Worm (Caenorhabditis elegans) whole organism, L4 larva: ENCODE measurements around the gene F17C11.11.
A peak's percentile ranks its signal among the peaks of the same experiment; 100 is the strongest.

Experiments
- D1046.2 ChIP-seq: fragments of 200-800 bp; sonication (Bioruptor generic); IDR thresholded peaks from 2 replicates; pipeline ENCODE4 v1.3.6; 2022; ENCODE audit warnings: missing genetic modification characterization, missing compliant biosample characterization
- T20F7.1 ChIP-seq: fragments of 200-800 bp; sonication (Bioruptor generic); optimal IDR thresholded peaks from 2 replicates; lab custom pipeline; 2018; ENCODE audit warnings: mild to moderate bottlenecking, missing genetic modification characterization, missing compliant biosample characterization
- Y5F2A.4 ChIP-seq: fragments of 200-800 bp; sonication (Bioruptor generic); optimal IDR thresholded peaks from 2 replicates; lab custom pipeline; 2018; ENCODE audit warnings: mild to moderate bottlenecking, missing genetic modification characterization, missing compliant biosample characterization
- aha-1 ChIP-seq: fragments of 150-350 bp; peaks from one replicate; lab custom pipeline; 2014; ENCODE audit warnings: missing biosample characterization, missing genetic modification characterization
- aly-2 ChIP-seq: sonication (generic microtip); optimal IDR thresholded peaks from 2 replicates; lab custom pipeline; 2018; ENCODE audit warnings: missing biosample characterization, missing genetic modification characterization
- ama-1 ChIP-seq: fragments of 150-350 bp; optimal IDR thresholded peaks from 2 replicates; lab custom pipeline; 2014; ENCODE audit warnings: inconsistent platforms, mixed read lengths
- arid-1 ChIP-seq: fragments of 200-800 bp; sonication (Bioruptor generic); conservative IDR thresholded peaks from 2 replicates; pipeline ENCODE4 v1.3.6; 2022; ENCODE audit warnings: missing genetic modification reagents, missing genetic modification characterization, missing compliant biosample characterization
- ceh-28 ChIP-seq: fragments of 150-350 bp; optimal IDR thresholded peaks from 2 replicates; lab custom pipeline; 2014; ENCODE audit warnings: missing biosample characterization, missing genetic modification reagents, missing genetic modification characterization
- ceh-44 ChIP-seq: fragments of 200-800 bp; sonication (Bioruptor generic); IDR thresholded peaks from 2 replicates; pipeline ENCODE4 v1.3.6; 2022; ENCODE audit warnings: missing genetic modification reagents, missing genetic modification characterization, missing compliant biosample characterization
- ces-1 ChIP-seq: fragments of 150-350 bp; sonication (generic microtip); optimal IDR thresholded peaks from 4 replicates; lab custom pipeline; 2014; ENCODE audit warnings: missing biosample characterization, missing genetic modification reagents, missing genetic modification characterization
- daf-16 ChIP-seq, 3 experiments: sonication (generic microtip); optimal IDR thresholded peaks; 2 replicates each; lab custom pipeline; 2016 to 2017; ENCODE audit warnings: missing genetic modification characterization in 3 of 3, missing genetic modification reagents in 3 of 3, mild to moderate bottlenecking in 2 of 3, missing compliant biosample characterization in 2 of 3, missing biosample characterization in 1 of 3, moderate library complexity in 1 of 3
- dve-1 ChIP-seq: sonication (generic microtip); optimal IDR thresholded peaks from 2 replicates; lab custom pipeline; 2017; ENCODE audit warnings: antibody characterized with exemption, mild to moderate bottlenecking, missing genetic modification characterization, missing compliant biosample characterization; ENCODE audit not compliant: insufficient read depth
- egl-27 ChIP-seq: sonication (generic microtip); optimal IDR thresholded peaks from 3 replicates; lab custom pipeline; 2017; ENCODE audit warnings: missing biosample characterization, missing genetic modification reagents, missing genetic modification characterization
- egl-43 ChIP-seq: fragments of 200-800 bp; sonication (Bioruptor generic); IDR thresholded peaks from 2 replicates; pipeline ENCODE4 v1.3.6; 2022; ENCODE audit warnings: missing genetic modification reagents, missing genetic modification characterization, missing compliant biosample characterization
- fos-1 ChIP-seq: fragments of 150-350 bp; optimal IDR thresholded peaks from 2 replicates; lab custom pipeline; 2014; ENCODE audit warnings: missing biosample characterization, missing genetic modification characterization
- hif-1 ChIP-seq, 2 experiments: sonication (generic microtip); optimal IDR thresholded peaks; 2 replicates each; lab custom pipeline; 2016 to 2017; ENCODE audit warnings: missing compliant biosample characterization in 2 of 2, missing genetic modification characterization in 2 of 2, missing genetic modification reagents in 2 of 2, missing genotype in 2 of 2, mild to moderate bottlenecking in 1 of 2
- hlh-11 ChIP-seq: fragments of 200-800 bp; sonication (Bioruptor generic); optimal IDR thresholded peaks from 2 replicates; lab custom pipeline; 2018; ENCODE audit warnings: mild to moderate bottlenecking, missing genetic modification characterization, missing compliant biosample characterization
- hlh-30 ChIP-seq: sonication (generic microtip); optimal IDR thresholded peaks from 2 replicates; lab custom pipeline; 2017; ENCODE audit warnings: antibody characterized with exemption, mild to moderate bottlenecking, missing genetic modification characterization, missing compliant biosample characterization; ENCODE audit not compliant: insufficient read depth
- hmg-1.1 ChIP-seq: fragments of 200-800 bp; sonication (Bioruptor generic); IDR thresholded peaks from 2 replicates; pipeline ENCODE4 v1.3.6; 2022; ENCODE audit warnings: missing genetic modification reagents, missing genetic modification characterization, missing compliant biosample characterization
- lim-7 ChIP-seq: fragments of 200-800 bp; sonication (Bioruptor generic); IDR thresholded peaks from 2 replicates; pipeline ENCODE4 v1.3.6; 2022; ENCODE audit warnings: missing genetic modification characterization, missing compliant biosample characterization
- lin-1 ChIP-seq: fragments of 200-800 bp; sonication (Bioruptor generic); IDR thresholded peaks from 2 replicates; pipeline ENCODE4 v1.3.6; 2022; ENCODE audit warnings: missing genetic modification reagents, missing genetic modification characterization, missing compliant biosample characterization
- lin-15B ChIP-seq: fragments of 150-350 bp; sonication (generic microtip); optimal IDR thresholded peaks from 3 replicates; lab custom pipeline; 2014; ENCODE audit warnings: missing biosample characterization, missing genetic modification characterization
- lin-29 ChIP-seq: fragments of 200-800 bp; sonication (Bioruptor generic); IDR thresholded peaks from 2 replicates; pipeline ENCODE4 v1.3.6; 2022; ENCODE audit warnings: missing genetic modification reagents, missing genetic modification characterization, missing compliant biosample characterization
- lin-38 ChIP-seq: fragments of 200-800 bp; sonication (Bioruptor generic); IDR thresholded peaks from 2 replicates; pipeline ENCODE4 v1.3.6; 2022; ENCODE audit warnings: missing genetic modification reagents, missing genetic modification characterization, missing compliant biosample characterization
- lir-3 ChIP-seq: sonication (generic microtip); optimal IDR thresholded peaks from 2 replicates; lab custom pipeline; 2016; ENCODE audit warnings: mild to moderate bottlenecking, missing genetic modification characterization, missing compliant biosample characterization
- lsy-2 ChIP-seq, 2 experiments: fragments of 150-350 bp in 1 of 2; sonication (generic microtip) in 1 of 2; optimal IDR thresholded peaks; 2 replicates each; lab custom pipeline; 2014 to 2017; ENCODE audit warnings: missing biosample characterization in 2 of 2, missing genetic modification characterization in 2 of 2
- mdt-29 ChIP-seq: fragments of 200-800 bp; sonication (Bioruptor generic); IDR thresholded peaks from 2 replicates; pipeline ENCODE4 v1.3.6; 2022; ENCODE audit warnings: missing genetic modification reagents, missing genetic modification characterization, missing compliant biosample characterization
- mep-1 ChIP-seq: fragments of 150-350 bp; sonication (generic microtip); optimal IDR thresholded peaks from 3 replicates; lab custom pipeline; 2014; ENCODE audit warnings: missing biosample characterization, missing genetic modification characterization
- mxl-2 ChIP-seq: fragments of 200-800 bp; sonication (Bioruptor generic); conservative IDR thresholded peaks from 2 replicates; pipeline ENCODE4 v1.3.6; 2022; ENCODE audit warnings: missing genetic modification reagents, missing genetic modification characterization, missing compliant biosample characterization
- nhr-10 ChIP-seq: fragments of 150-350 bp; optimal IDR thresholded peaks from 2 replicates; lab custom pipeline; 2014; ENCODE audit warnings: missing biosample characterization, missing genetic modification characterization
- nhr-102 ChIP-seq: sonication (generic microtip); optimal IDR thresholded peaks from 2 replicates; lab custom pipeline; 2016; ENCODE audit warnings: mild to moderate bottlenecking, missing genetic modification characterization, moderate library complexity, missing compliant biosample characterization
- nhr-11 ChIP-seq: fragments of 150-350 bp; optimal IDR thresholded peaks from 2 replicates; lab custom pipeline; 2014; ENCODE audit warnings: missing biosample characterization, missing genetic modification characterization
- nhr-25 ChIP-seq: sonication (generic microtip); optimal IDR thresholded peaks from 2 replicates; lab custom pipeline; 2017; ENCODE audit warnings: missing genetic modification characterization, mild to moderate bottlenecking, missing compliant biosample characterization, antibody characterized with exemption, moderate library complexity, borderline replicate concordance; ENCODE audit not compliant: insufficient read depth
- nhr-41 ChIP-seq: fragments of 200-800 bp; sonication (Bioruptor generic); IDR thresholded peaks from 2 replicates; pipeline ENCODE4 v1.3.6; 2022; ENCODE audit warnings: missing genetic modification reagents, missing genetic modification characterization, missing compliant biosample characterization
- nhr-42 ChIP-seq: fragments of 200-800 bp; sonication (Bioruptor generic); IDR thresholded peaks from 2 replicates; pipeline ENCODE4 v1.3.6; 2022; ENCODE audit warnings: missing genetic modification characterization, missing compliant biosample characterization
- nhr-48 ChIP-seq: sonication (generic microtip); optimal IDR thresholded peaks from 2 replicates; lab custom pipeline; 2016; ENCODE audit warnings: mild to moderate bottlenecking, missing genetic modification characterization, missing compliant biosample characterization
- nhr-77 ChIP-seq: fragments of 150-350 bp; optimal IDR thresholded peaks from 2 replicates; lab custom pipeline; 2014; ENCODE audit warnings: missing biosample characterization, missing genetic modification characterization
- saeg-2 ChIP-seq: fragments of 200-800 bp; sonication (Bioruptor generic); IDR thresholded peaks from 2 replicates; pipeline ENCODE4 v1.3.6; 2022; ENCODE audit warnings: missing genetic modification reagents, missing genetic modification characterization, missing compliant biosample characterization
- sdz-12 ChIP-seq: fragments of 200-800 bp; sonication (Bioruptor generic); optimal IDR thresholded peaks from 2 replicates; lab custom pipeline; 2018; ENCODE audit warnings: mild to moderate bottlenecking, missing genetic modification characterization, missing compliant biosample characterization
- skn-1 ChIP-seq: fragments of 150-350 bp; optimal IDR thresholded peaks from 2 replicates; lab custom pipeline; 2014; ENCODE audit warnings: missing biosample characterization, missing genetic modification characterization
- tra-1 ChIP-seq: fragments of 200-800 bp; sonication (Bioruptor generic); IDR thresholded peaks from 2 replicates; pipeline ENCODE4 v1.3.6; 2022; ENCODE audit warnings: missing genetic modification reagents, missing genetic modification characterization, missing compliant biosample characterization
- unc-62 ChIP-seq, 3 experiments: fragments of 150-350 bp in 1 of 3; sonication (generic microtip); optimal IDR thresholded peaks in 2 of 3; peaks in 1 of 3; 1 replicate in 1 of 3; 2 replicates in 2 of 3; lab custom pipeline; 2014 to 2017; ENCODE audit warnings: missing biosample characterization in 3 of 3, missing genetic modification characterization in 3 of 3, missing genetic modification reagents in 3 of 3, missing genotype in 1 of 3
- zfp-3 ChIP-seq: fragments of 200-800 bp; sonication (Bioruptor generic); conservative IDR thresholded peaks from 2 replicates; pipeline ENCODE4 v1.3.6; 2022; ENCODE audit warnings: missing genetic modification reagents, missing genetic modification characterization, missing compliant biosample characterization

F17C11.11 gene

DNA sequence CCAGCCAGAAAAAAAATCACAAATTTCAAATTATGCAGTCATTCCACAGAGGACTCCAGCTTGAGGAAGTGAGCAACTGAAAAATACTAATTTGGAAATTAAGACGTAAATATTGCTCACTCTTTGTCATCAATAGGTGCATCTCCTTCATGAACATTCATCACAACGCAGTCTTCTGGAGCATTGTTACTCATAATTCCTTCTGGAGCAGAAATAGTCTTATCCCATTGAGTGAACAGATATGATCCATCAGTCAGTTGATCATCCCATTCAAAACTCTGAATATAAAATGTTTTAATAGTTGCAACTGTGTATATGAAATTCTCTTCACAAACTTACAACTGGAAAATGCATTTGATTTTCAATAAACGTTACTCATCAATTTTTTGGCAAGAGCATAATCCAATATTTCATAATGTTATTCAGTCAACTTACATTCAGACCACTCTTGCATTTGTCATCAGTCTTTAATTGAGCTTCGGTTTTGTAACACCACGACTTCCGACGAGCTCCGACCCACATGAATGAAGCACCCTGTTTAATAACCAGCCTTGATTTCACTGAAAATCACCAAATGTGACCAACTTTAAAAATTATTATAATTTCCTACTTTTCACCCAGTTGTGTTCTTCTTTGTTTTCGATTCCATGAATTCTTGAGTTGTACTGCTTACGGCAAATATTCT, 15.0 kb upstream of the F17C11.11 start:
- TF ChIP-seq mxl-2 (GFP tag; lab: Robert Waterston, UW), result no peak
- no peak for TF ChIP-seq lin-29
- no peak for TF ChIP-seq nhr-41 (GFP tag; lab: Robert Waterston, UW)
- no peak for TF ChIP-seq egl-43 (GFP tag; lab: Robert Waterston, UW)
- TF ChIP-seq arid-1 (GFP tag; lab: Robert Waterston, UW), result no peak
- peak; percentile 95 for TF ChIP-seq zfp-3 (GFP tag; lab: Robert Waterston, UW)
- TF ChIP-seq hmg-1.1 (GFP tag; lab: Robert Waterston, UW), result peak; percentile 43; the same call in 1 of the 2 replicates
- no peak for TF ChIP-seq nhr-48 (tag; lab: Kevin White, UChicago)
- TF ChIP-seq nhr-102 (tag; lab: Kevin White, UChicago), result no peak
- TF ChIP-seq ceh-44, result no peak
- no peak for TF ChIP-seq lin-15B (tag; lab: Kevin White, UChicago)
- TF ChIP-seq nhr-77 (tag; lab: Kevin White, UChicago), result peak; percentile 24
- TF ChIP-seq hlh-30 (tag; lab: Kevin White, UChicago), result no peak
- TF ChIP-seq fos-1 (tag; lab: Kevin White, UChicago), result no peak
- TF ChIP-seq ceh-28, result no peak
- no peak for TF ChIP-seq lin-1 (GFP tag; lab: Robert Waterston, UW)
- 0 out of 2 replicates have a peak, but pooled peaks have one; percentile 32 for TF ChIP-seq mdt-29 (GFP tag; lab: Robert Waterston, UW)
- TF ChIP-seq aly-2 (tag; lab: Kevin White, UChicago), result no peak
- no peak for TF ChIP-seq lir-3 (tag; lab: Kevin White, UChicago)
- no peak for TF ChIP-seq Y5F2A.4 (GFP tag; lab: Kevin White, UChicago)
- TF ChIP-seq mep-1 (tag; lab: Kevin White, UChicago), result peak; percentile 35
- peak; percentile 72 for TF ChIP-seq ama-1
- peak; percentile 29 for TF ChIP-seq aha-1 (tag; lab: Kevin White, UChicago)
- no peak for TF ChIP-seq egl-27 (tag; lab: Kevin White, UChicago)
- TF ChIP-seq unc-62 (GFP tag; optimal IDR thresholded peaks at IDR 0.05 in 1 of 2; lab: Kevin White, UChicago), result peak; percentile 19 to 67
- TF ChIP-seq unc-62 (tag; optimal IDR thresholded peaks at IDR 0.05; lab: Kevin White, UChicago), result no peak
- no peak for TF ChIP-seq nhr-42 (GFP tag; lab: Robert Waterston, UW)
- peak in 1 of 2 experiments; percentile 6 for TF ChIP-seq hif-1 (tag; optimal IDR thresholded peaks at IDR 0.05; lab: Kevin White, UChicago)
- TF ChIP-seq sdz-12 (GFP tag; lab: Kevin White, UChicago), result peak; percentile 59
- peak in 1 of 2 experiments; percentile 61 for TF ChIP-seq lsy-2 (tag; optimal IDR thresholded peaks at IDR 0.05; lab: Kevin White, UChicago)
- TF ChIP-seq lim-7 (GFP tag; lab: Robert Waterston, UW), result no peak
- peak; percentile 18 for TF ChIP-seq nhr-25 (tag; lab: Kevin White, UChicago)
- TF ChIP-seq dve-1 (tag; lab: Kevin White, UChicago), result peak; percentile 42
- no peak for TF ChIP-seq ces-1 (GFP tag; lab: Kevin White, UChicago)
- peak; percentile 69 for TF ChIP-seq T20F7.1 (GFP tag; lab: Kevin White, UChicago)
- TF ChIP-seq tra-1 (GFP tag; lab: Robert Waterston, UW), result 0 out of 2 replicates have a peak, but pooled peaks have one; percentile 8
- TF ChIP-seq saeg-2, result peak; percentile 57; the same call in 1 of the 2 replicates
- TF ChIP-seq daf-16 (GFP tag; optimal IDR thresholded peaks at IDR 0.05; lab: Kevin White, UChicago), result peak in 1 of 2 experiments; percentile 48
- no peak for TF ChIP-seq daf-16 (tag; optimal IDR thresholded peaks at IDR 0.05; lab: Kevin White, UChicago)
- TF ChIP-seq hlh-11 (tag; lab: Kevin White, UChicago), result no peak
- TF ChIP-seq nhr-11 (tag; lab: Kevin White, UChicago), result no peak
- TF ChIP-seq D1046.2 (GFP tag; lab: Robert Waterston, UW), result no peak
- TF ChIP-seq nhr-10 (tag; lab: Kevin White, UChicago), result no peak
- no peak; the same call in 1 of the 2 replicates for TF ChIP-seq lin-38 (GFP tag; lab: Robert Waterston, UW)
- TF ChIP-seq skn-1 (tag; lab: Kevin White, UChicago), result no peak
